Worm (Caenorhabditis elegans): ENCODE results near the gene cdh-9.
A peak's percentile ranks its signal among the peaks of the same experiment; 100 is the strongest.

cdh-9 gene

ce11 chrX:16618727-16619126 lies 23.7 kb downstream of the cdh-9 start:
- TF ChIP-seq elt-3 (tag; optimal IDR thresholded peaks at IDR 0.05) (no peak), mab-5 (tag; optimal IDR thresholded peaks at IDR 0.05) (no peak), alr-1 (tag; optimal IDR thresholded peaks at IDR 0.05) (no peak), lin-13 (GFP tag; optimal IDR thresholded peaks at IDR 0.05) (no peak), peb-1 (tag; optimal IDR thresholded peaks at IDR 0.05) (no peak), crh-2 (tag; optimal IDR thresholded peaks at IDR 0.05) (no peak), gmeb-1 (tag; optimal IDR thresholded peaks at IDR 0.05) (no peak), nhr-23 (tag; optimal IDR thresholded peaks at IDR 0.05) (no peak), sma-3 (GFP tag; optimal IDR thresholded peaks at IDR 0.05) (no peak), ztf-1 (GFP tag; conservative IDR thresholded peaks at IDR 0.05) (no peak), nhr-10 (tag; optimal IDR thresholded peaks at IDR 0.05) (no peak), nhr-25 (tag; optimal IDR thresholded peaks at IDR 0.05) (no peak), nhr-77 (tag; optimal IDR thresholded peaks at IDR 0.05) (no peak), zag-1 (tag; optimal IDR thresholded peaks at IDR 0.05) (no peak), nhr-21 (tag; optimal IDR thresholded peaks at IDR 0.05) (no peak), C34F6.9 (tag; optimal IDR thresholded peaks at IDR 0.05) (no peak), ceh-82 (tag; optimal IDR thresholded peaks at IDR 0.05) (no peak), aly-2 (tag; optimal IDR thresholded peaks at IDR 0.05) (no peak)

ce11 chrX:16619158-16619557 lies 24.1 kb downstream of the cdh-9 start:
- TF ChIP-seq ceh-16 (tag; optimal IDR thresholded peaks at IDR 0.05) (no peak), elt-1 (tag; optimal IDR thresholded peaks at IDR 0.05) (no peak), unc-55 (GFP tag; optimal IDR thresholded peaks at IDR 0.05) (no peak), Y55F3AM.14 (GFP tag; optimal IDR thresholded peaks at IDR 0.05) (no peak), nhr-12 (tag; optimal IDR thresholded peaks at IDR 0.05) (no peak), nhr-11 (tag; optimal IDR thresholded peaks at IDR 0.05) (no peak), lin-39 (tag; optimal IDR thresholded peaks at IDR 0.05) (no peak), sem-4 (tag; optimal IDR thresholded peaks at IDR 0.05) (no peak), sma-9 (GFP tag; optimal IDR thresholded peaks at IDR 0.05) (peak; percentile 6), sma-9 (tag; optimal IDR thresholded peaks at IDR 0.05) (no peak), lin-13 (GFP tag; optimal IDR thresholded peaks at IDR 0.05) (no peak), ztf-11 (tag; optimal IDR thresholded peaks at IDR 0.05) (no peak), ZK546.5 (tag; optimal IDR thresholded peaks at IDR 0.05) (no peak), fos-1 (tag; optimal IDR thresholded peaks at IDR 0.05) (peak; percentile 33), lin-11 (tag; optimal IDR thresholded peaks at IDR 0.05) (no peak), sma-3 (GFP tag; optimal IDR thresholded peaks at IDR 0.05) (peak; percentile 53), aly-2 (tag; optimal IDR thresholded peaks at IDR 0.05) (no peak), ztf-1 (GFP tag; conservative IDR thresholded peaks at IDR 0.05) (no peak), snpc-4 (tag; optimal IDR thresholded peaks at IDR 0.05) (no peak), nhr-77 (tag; optimal IDR thresholded peaks at IDR 0.05) (no peak), nhr-21 (tag; optimal IDR thresholded peaks at IDR 0.05) (peak; percentile 32), nhr-129 (tag; optimal IDR thresholded peaks at IDR 0.05) (no peak), C34F6.9 (tag; optimal IDR thresholded peaks at IDR 0.05) (no peak), mdl-1 (tag; optimal IDR thresholded peaks at IDR 0.05) (no peak), crh-2 (tag; optimal IDR thresholded peaks at IDR 0.05) (peak; percentile 35)

- TF ChIP-seq sem-4 (tag; optimal IDR thresholded peaks at IDR 0.05) (no peak), nhr-6 (tag; optimal IDR thresholded peaks at IDR 0.05) (no peak), lin-11 (tag; optimal IDR thresholded peaks at IDR 0.05) (no peak), sma-3 (GFP tag; optimal IDR thresholded peaks at IDR 0.05) (no peak), mdl-1 (tag; optimal IDR thresholded peaks at IDR 0.05) (no peak), ZK546.5 (tag; optimal IDR thresholded peaks at IDR 0.05) (no peak), elt-1 (tag; optimal IDR thresholded peaks at IDR 0.05) (no peak), unc-39 (tag; optimal IDR thresholded peaks at IDR 0.05) (no peak), dmd-4 (tag; optimal IDR thresholded peaks at IDR 0.05) (no peak), ama-1 (optimal IDR thresholded peaks at IDR 0.05) (no peak), nhr-237 (tag; optimal IDR thresholded peaks at IDR 0.05) (no peak), fos-1 (tag; optimal IDR thresholded peaks at IDR 0.05) (no peak), ceh-16 (tag; optimal IDR thresholded peaks at IDR 0.05) (no peak), lsy-2 (tag; optimal IDR thresholded peaks at IDR 0.05) (no peak), mbf-1 (tag; optimal IDR thresholded peaks at IDR 0.05) (no peak), ceh-82 (tag; optimal IDR thresholded peaks at IDR 0.05) (no peak), snpc-4 (tag; optimal IDR thresholded peaks at IDR 0.05) (no peak)
These were observed 26.4 kb downstream of the cdh-9 start, which contains the start of gene cpg-19 for ce11 chrX:16621467-16621866. cpg-19 (plus strand) TSS chrX:16621807.

Data from whole organism, L2 larva.